Fruit fly (Drosophila melanogaster): Measurements from ENCODE around the gene CG12817.

Gene CG12817

DNA sequence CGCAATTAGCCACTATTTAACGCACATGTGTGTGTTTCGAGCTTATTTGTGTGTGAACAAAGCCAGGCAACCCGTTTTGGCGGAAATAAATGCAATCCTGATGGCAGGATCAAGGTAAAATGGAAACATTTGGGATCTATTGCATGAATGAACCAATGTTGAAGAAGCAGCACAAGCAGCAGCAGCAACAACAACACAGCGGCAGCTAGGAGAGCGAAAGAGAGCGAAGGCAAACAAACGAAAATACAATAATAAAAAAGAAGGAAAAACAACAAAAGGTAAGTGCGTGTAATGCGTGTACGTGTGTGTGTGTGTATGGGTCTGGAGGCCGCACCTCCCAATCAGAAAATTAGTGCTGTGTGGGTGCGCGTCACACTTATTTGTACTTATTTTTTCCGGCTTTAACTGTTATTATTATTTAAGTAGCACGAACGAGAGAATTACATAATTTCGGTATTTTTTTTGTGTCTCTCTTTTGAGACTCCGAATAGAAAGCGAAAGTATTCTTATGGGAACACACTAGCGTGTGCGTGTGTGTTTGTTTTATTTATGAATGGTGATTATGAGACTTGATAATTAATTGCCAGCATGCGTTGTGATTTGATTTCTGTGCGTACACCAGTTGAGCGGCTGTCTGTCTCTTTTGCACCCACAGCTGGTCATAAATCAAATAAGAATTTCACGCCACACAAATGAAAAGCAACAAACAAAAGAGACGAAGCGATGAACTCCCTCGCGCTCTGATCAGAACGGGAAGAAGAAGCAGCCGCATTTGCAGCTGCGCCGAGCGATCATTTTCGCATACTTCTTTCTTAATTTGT, 40.3 kb upstream of the CG12817 start (continued):
- TF ChIP-seq Max (GFP tag; optimal IDR thresholded peaks at IDR 0.05) (no peak), insv (GFP tag; optimal IDR thresholded peaks at IDR 0.05) (peak; percentile 81 to 97), CG7839 (tag; optimal IDR thresholded peaks at IDR 0.05) (no peak), Elba2 (GFP tag; optimal IDR thresholded peaks at IDR 0.05) (no peak), CG3407 (GFP tag; optimal IDR thresholded peaks at IDR 0.05) (no peak), kni (GFP tag; optimal IDR thresholded peaks at IDR 0.05) (peak; percentile 66), H15 (GFP tag; IDR thresholded peaks at IDR 0.05) (no peak), Hmx (GFP tag; optimal IDR thresholded peaks at IDR 0.05) (no peak), BtbVII (GFP tag; optimal IDR thresholded peaks at IDR 0.05) (no peak), ERR (GFP tag; optimal IDR thresholded peaks at IDR 0.05) (no peak), CG18764 (GFP tag; optimal IDR thresholded peaks at IDR 0.05) (no peak), tin (GFP tag; optimal IDR thresholded peaks at IDR 0.05) (no peak), cad (GFP tag; optimal IDR thresholded peaks at IDR 0.05) (peak; percentile 5), sim (GFP tag; IDR thresholded peaks at IDR 0.05) (no peak), CG8924 (tag; optimal IDR thresholded peaks at IDR 0.05) (no peak), eve (GFP tag; optimal IDR thresholded peaks at IDR 0.05) (peak in 1 of 2 experiments; percentile 38), Doc3 (GFP tag; IDR thresholded peaks at IDR 0.05; ENCODE audit: partially characterized antibody) (no peak), ind (GFP tag; optimal IDR thresholded peaks at IDR 0.05) (no peak), zen (tag; optimal IDR thresholded peaks at IDR 0.05) (peak; percentile 68), CG6765 (GFP tag; optimal IDR thresholded peaks at IDR 0.05) (peak; percentile 11), Trl (optimal IDR thresholded peaks at IDR 0.05) (peak; percentile 22 to 60), Trl (GFP tag; optimal IDR thresholded peaks at IDR 0.05) (no peak), CG17802 (tag; optimal IDR thresholded peaks at IDR 0.05) (no peak), CG17385 (GFP tag; optimal IDR thresholded peaks at IDR 0.05) (peak; percentile 87), dpn (GFP tag; optimal IDR thresholded peaks at IDR 0.05) (no peak), MBD-R2 (GFP tag; IDR thresholded peaks at IDR 0.05) (no peak), cg (GFP tag; optimal IDR thresholded peaks at IDR 0.05) (peak; percentile 90), CG1832 (GFP tag; optimal IDR thresholded peaks at IDR 0.05) (peak; percentile 12), sqz (GFP tag; optimal IDR thresholded peaks at IDR 0.05) (peak; percentile 56), CG7745 (tag; optimal IDR thresholded peaks at IDR 0.05) (peak; percentile 91), Blimp-1 (GFP tag; optimal IDR thresholded peaks at IDR 0.05) (peak; percentile 96), PHDP (tag; optimal IDR thresholded peaks at IDR 0.05) (no peak), z (GFP tag; IDR thresholded peaks at IDR 0.05) (no peak), sd (tag; optimal IDR thresholded peaks at IDR 0.05) (peak; percentile 22), exex (tag; optimal IDR thresholded peaks at IDR 0.05) (peak; percentile 68), ase (GFP tag; IDR thresholded peaks at IDR 0.05) (no peak), Camta (GFP tag; optimal IDR thresholded peaks at IDR 0.05) (no peak), CG8478 (optimal IDR thresholded peaks at IDR 0.05) (no peak), CG11085 (GFP tag; IDR thresholded peaks at IDR 0.05) (no peak), CG4854 (GFP tag; optimal IDR thresholded peaks at IDR 0.05) (no peak), prd (optimal IDR thresholded peaks at IDR 0.05) (no peak), prd (GFP tag; IDR thresholded peaks at IDR 0.05) (no peak), esg (GFP tag; conservative IDR thresholded peaks at IDR 0.05) (no peak), CG14050 (GFP tag; IDR thresholded peaks at IDR 0.05) (no peak), nau (GFP tag; optimal IDR thresholded peaks at IDR 0.05) (peak; percentile 71), sug (tag; optimal IDR thresholded peaks at IDR 0.05) (peak; percentile 41), Fer1 (GFP tag; optimal IDR thresholded peaks at IDR 0.05) (no peak), CG8281 (tag; optimal IDR thresholded peaks at IDR 0.05) (peak; percentile 31), h (optimal IDR thresholded peaks at IDR 0.05) (no peak), CG12219 (GFP tag; optimal IDR thresholded peaks at IDR 0.05) (no peak), sens (GFP tag) (peak; percentile 77)
